Worm (Caenorhabditis elegans) whole organism, L4 larva: ENCODE data around the gene C26H9A.4.

Source experiments
- D1046.2 ChIP-seq: fragments of 200-800 bp; sonication (Bioruptor generic); IDR thresholded peaks from 2 replicates; pipeline ENCODE4 v1.3.6; 2022; ENCODE audit warnings: missing genetic modification characterization, missing compliant biosample characterization
- F10B5.3 ChIP-seq: sonication (generic microtip); optimal IDR thresholded peaks from 2 replicates; lab custom pipeline; 2016; ENCODE audit warnings: mild to moderate bottlenecking, missing genetic modification characterization, missing compliant biosample characterization
- F26F4.8 ChIP-seq: fragments of 200-800 bp; sonication (Bioruptor generic); conservative IDR thresholded peaks from 2 replicates; pipeline ENCODE4 v1.3.6; 2022; ENCODE audit warnings: missing genetic modification characterization, missing compliant biosample characterization
- T20F7.1 ChIP-seq: fragments of 200-800 bp; sonication (Bioruptor generic); optimal IDR thresholded peaks from 2 replicates; lab custom pipeline; 2018; ENCODE audit warnings: mild to moderate bottlenecking, missing genetic modification characterization, missing compliant biosample characterization
- T26A8.4 ChIP-seq: fragments of 200-800 bp; sonication (Bioruptor generic); IDR thresholded peaks from 2 replicates; pipeline ENCODE4 v1.3.6; 2022; ENCODE audit warnings: missing genetic modification characterization, missing compliant biosample characterization
- aha-1 ChIP-seq: fragments of 150-350 bp; peaks from one replicate; lab custom pipeline; 2014; ENCODE audit warnings: missing biosample characterization, missing genetic modification characterization
- arid-1 ChIP-seq: fragments of 200-800 bp; sonication (Bioruptor generic); conservative IDR thresholded peaks from 2 replicates; pipeline ENCODE4 v1.3.6; 2022; ENCODE audit warnings: missing genetic modification reagents, missing genetic modification characterization, missing compliant biosample characterization
- ceh-28 ChIP-seq: fragments of 150-350 bp; optimal IDR thresholded peaks from 2 replicates; lab custom pipeline; 2014; ENCODE audit warnings: missing biosample characterization, missing genetic modification reagents, missing genetic modification characterization
- ceh-62 ChIP-seq: sonication (generic microtip); optimal IDR thresholded peaks from 2 replicates; lab custom pipeline; 2017; ENCODE audit warnings: missing biosample characterization, missing genetic modification characterization
- ceh-82 ChIP-seq: sonication (generic microtip); optimal IDR thresholded peaks from 2 replicates; lab custom pipeline; 2017; ENCODE audit warnings: missing biosample characterization, missing genetic modification characterization
- daf-19 ChIP-seq: fragments of 200-800 bp; sonication (Bioruptor generic); conservative IDR thresholded peaks from 2 replicates; pipeline ENCODE4 v1.3.6; 2022; ENCODE audit warnings: missing genetic modification characterization, missing compliant biosample characterization
- daf-8 ChIP-seq: fragments of 200-800 bp; sonication (Bioruptor generic); IDR thresholded peaks from 2 replicates; pipeline ENCODE4 v1.3.6; 2022; ENCODE audit warnings: missing genetic modification characterization, missing compliant biosample characterization
- dmd-8 ChIP-seq: fragments of 200-800 bp; sonication (Bioruptor generic); IDR thresholded peaks from 2 replicates; pipeline ENCODE4 v1.3.6; 2022; ENCODE audit warnings: missing genetic modification characterization, missing compliant biosample characterization
- dpl-1 ChIP-seq: fragments of 150-350 bp; optimal IDR thresholded peaks from 2 replicates; lab custom pipeline; 2014; ENCODE audit warnings: missing biosample characterization, missing genetic modification reagents, missing genetic modification characterization
- egl-43 ChIP-seq: fragments of 200-800 bp; sonication (Bioruptor generic); IDR thresholded peaks from 2 replicates; pipeline ENCODE4 v1.3.6; 2022; ENCODE audit warnings: missing genetic modification reagents, missing genetic modification characterization, missing compliant biosample characterization
- hlh-11 ChIP-seq: fragments of 200-800 bp; sonication (Bioruptor generic); optimal IDR thresholded peaks from 2 replicates; lab custom pipeline; 2018; ENCODE audit warnings: mild to moderate bottlenecking, missing genetic modification characterization, missing compliant biosample characterization
- lin-1 ChIP-seq: fragments of 200-800 bp; sonication (Bioruptor generic); IDR thresholded peaks from 2 replicates; pipeline ENCODE4 v1.3.6; 2022; ENCODE audit warnings: missing genetic modification reagents, missing genetic modification characterization, missing compliant biosample characterization
- lin-13 ChIP-seq: fragments of 150-350 bp; optimal IDR thresholded peaks from 2 replicates; lab custom pipeline; 2014; ENCODE audit warnings: missing biosample characterization, missing genetic modification reagents, missing genetic modification characterization
- lin-15B ChIP-seq: fragments of 150-350 bp; sonication (generic microtip); optimal IDR thresholded peaks from 3 replicates; lab custom pipeline; 2014; ENCODE audit warnings: missing biosample characterization, missing genetic modification characterization
- lin-29 ChIP-seq: fragments of 200-800 bp; sonication (Bioruptor generic); IDR thresholded peaks from 2 replicates; pipeline ENCODE4 v1.3.6; 2022; ENCODE audit warnings: missing genetic modification reagents, missing genetic modification characterization, missing compliant biosample characterization
- lin-38 ChIP-seq: fragments of 200-800 bp; sonication (Bioruptor generic); IDR thresholded peaks from 2 replicates; pipeline ENCODE4 v1.3.6; 2022; ENCODE audit warnings: missing genetic modification reagents, missing genetic modification characterization, missing compliant biosample characterization
- madf-5 ChIP-seq, 2 experiments: fragments of 200-800 bp; sonication (Bioruptor generic); IDR thresholded peaks; 2 replicates each; pipeline ENCODE4 v1.3.6; 2022; ENCODE audit warnings: missing compliant biosample characterization in 2 of 2, missing genetic modification characterization in 2 of 2
- mdt-29 ChIP-seq: fragments of 200-800 bp; sonication (Bioruptor generic); IDR thresholded peaks from 2 replicates; pipeline ENCODE4 v1.3.6; 2022; ENCODE audit warnings: missing genetic modification reagents, missing genetic modification characterization, missing compliant biosample characterization
- mep-1 ChIP-seq: fragments of 150-350 bp; sonication (generic microtip); optimal IDR thresholded peaks from 3 replicates; lab custom pipeline; 2014; ENCODE audit warnings: missing biosample characterization, missing genetic modification characterization
- mes-2 ChIP-seq: sonication (generic microtip); optimal IDR thresholded peaks from 2 replicates; lab custom pipeline; 2016; ENCODE audit warnings: missing genotype, mild to moderate bottlenecking, missing genetic modification characterization, missing compliant biosample characterization; ENCODE audit not compliant: poor library complexity, severe bottlenecking
- mxl-2 ChIP-seq: fragments of 200-800 bp; sonication (Bioruptor generic); conservative IDR thresholded peaks from 2 replicates; pipeline ENCODE4 v1.3.6; 2022; ENCODE audit warnings: missing genetic modification reagents, missing genetic modification characterization, missing compliant biosample characterization
- nhr-10 ChIP-seq: fragments of 150-350 bp; optimal IDR thresholded peaks from 2 replicates; lab custom pipeline; 2014; ENCODE audit warnings: missing biosample characterization, missing genetic modification characterization
- nhr-102 ChIP-seq: sonication (generic microtip); optimal IDR thresholded peaks from 2 replicates; lab custom pipeline; 2016; ENCODE audit warnings: mild to moderate bottlenecking, missing genetic modification characterization, moderate library complexity, missing compliant biosample characterization
- nhr-11 ChIP-seq: fragments of 150-350 bp; optimal IDR thresholded peaks from 2 replicates; lab custom pipeline; 2014; ENCODE audit warnings: missing biosample characterization, missing genetic modification characterization
- nhr-111 ChIP-seq: fragments of 200-800 bp; sonication (Bioruptor generic); optimal IDR thresholded peaks from 2 replicates; lab custom pipeline; 2018; ENCODE audit warnings: mild to moderate bottlenecking, missing genetic modification characterization, missing compliant biosample characterization
- nhr-237 ChIP-seq: sonication (generic microtip); optimal IDR thresholded peaks from 2 replicates; lab custom pipeline; 2017; ENCODE audit warnings: missing biosample characterization, missing genetic modification characterization
- nhr-28 ChIP-seq: fragments of 150-350 bp; optimal IDR thresholded peaks from 2 replicates; lab custom pipeline; 2014; ENCODE audit warnings: missing biosample characterization, missing genetic modification characterization
- nhr-48 ChIP-seq: sonication (generic microtip); optimal IDR thresholded peaks from 2 replicates; lab custom pipeline; 2016; ENCODE audit warnings: mild to moderate bottlenecking, missing genetic modification characterization, missing compliant biosample characterization
- nhr-6 ChIP-seq: fragments of 150-350 bp; optimal IDR thresholded peaks from 2 replicates; lab custom pipeline; 2014; ENCODE audit warnings: missing biosample characterization, missing genetic modification characterization
- rbr-2 ChIP-seq: sonication (generic microtip); optimal IDR thresholded peaks from 2 replicates; lab custom pipeline; 2016; ENCODE audit warnings: missing genotype, missing genetic modification characterization, missing compliant biosample characterization
- sdz-12 ChIP-seq: fragments of 200-800 bp; sonication (Bioruptor generic); optimal IDR thresholded peaks from 2 replicates; lab custom pipeline; 2018; ENCODE audit warnings: mild to moderate bottlenecking, missing genetic modification characterization, missing compliant biosample characterization
- set-16 ChIP-seq: fragments of 200-800 bp; sonication (Bioruptor generic); IDR thresholded peaks from 2 replicates; pipeline ENCODE4 v1.3.6; 2022; ENCODE audit warnings: missing genetic modification reagents, missing genetic modification characterization, missing compliant biosample characterization
- snpc-1.2 ChIP-seq: fragments of 200-800 bp; sonication (Bioruptor generic); IDR thresholded peaks from 2 replicates; pipeline ENCODE4 v1.3.6; 2022; ENCODE audit warnings: missing genetic modification reagents, missing genetic modification characterization, missing compliant biosample characterization
- spr-1 ChIP-seq: sonication (generic microtip); optimal IDR thresholded peaks from 2 replicates; lab custom pipeline; 2016; ENCODE audit warnings: mild to moderate bottlenecking, missing genetic modification characterization, missing compliant biosample characterization
- spr-3 ChIP-seq: fragments of 200-800 bp; sonication (Bioruptor generic); optimal IDR thresholded peaks from 2 replicates; lab custom pipeline; 2018; ENCODE audit warnings: mild to moderate bottlenecking, missing genetic modification characterization, missing compliant biosample characterization
- unc-130 ChIP-seq: sonication (generic microtip); optimal IDR thresholded peaks from 2 replicates; lab custom pipeline; 2016; ENCODE audit warnings: missing genetic modification reagents, missing genetic modification characterization, missing compliant biosample characterization
- unc-39 ChIP-seq: sonication (generic microtip); optimal IDR thresholded peaks from 2 replicates; lab custom pipeline; 2017; ENCODE audit warnings: missing biosample characterization, missing genetic modification characterization
- unc-62 ChIP-seq, 3 experiments: fragments of 150-350 bp in 1 of 3; sonication (generic microtip); optimal IDR thresholded peaks in 2 of 3; peaks in 1 of 3; 1 replicate in 1 of 3; 2 replicates in 2 of 3; lab custom pipeline; 2014 to 2017; ENCODE audit warnings: missing biosample characterization in 3 of 3, missing genetic modification characterization in 3 of 3, missing genetic modification reagents in 3 of 3, missing genotype in 1 of 3
- vab-7 ChIP-seq: fragments of 200-800 bp; sonication (Bioruptor generic); IDR thresholded peaks from 2 replicates; pipeline ENCODE4 v1.3.6; 2022; ENCODE audit warnings: missing genetic modification reagents, missing genetic modification characterization, missing compliant biosample characterization

The C26H9A.4 gene

DNA sequence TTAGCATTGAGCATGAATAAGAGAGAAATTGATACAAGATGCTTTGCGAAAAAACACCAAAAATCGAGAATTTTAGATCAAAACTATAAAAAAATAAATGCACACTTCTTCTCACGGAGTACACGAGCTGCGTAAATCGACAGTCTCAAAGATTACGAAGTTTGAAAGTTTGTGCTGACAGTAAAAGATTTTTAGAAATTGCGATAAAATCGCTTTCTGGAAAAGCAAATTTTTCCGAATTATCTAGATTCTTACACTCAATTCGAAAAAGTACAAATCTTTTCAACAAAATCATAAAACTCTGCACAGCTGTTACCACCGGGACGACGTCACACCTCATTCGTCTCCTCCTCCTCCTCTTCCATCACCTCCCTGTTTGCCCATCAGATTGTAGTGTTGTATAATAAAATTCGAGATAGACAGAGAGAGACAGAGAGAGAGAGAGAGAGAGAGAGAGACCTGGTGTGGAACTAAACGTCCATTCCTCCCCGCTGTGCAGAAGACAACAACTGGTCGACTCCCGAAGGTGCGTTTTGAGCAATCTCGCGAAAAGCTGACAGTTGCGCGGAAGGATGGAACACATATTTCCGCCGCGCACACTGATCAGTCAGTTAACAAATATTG is 38.0 kb upstream of the C26H9A.4 start:
- TF ChIP-seq mxl-2 (GFP tag; lab: Robert Waterston, UW) (no peak), nhr-28 (tag; lab: Kevin White, UChicago) (no peak), nhr-10 (tag; lab: Kevin White, UChicago) (no peak), mdt-29 (GFP tag; lab: Robert Waterston, UW) (no peak), dmd-8 (GFP tag; lab: Robert Waterston, UW) (no peak), ceh-62 (tag; lab: Kevin White, UChicago) (no peak), dpl-1 (no peak), D1046.2 (GFP tag; lab: Robert Waterston, UW) (no peak), lin-15B (no peak), unc-62 (GFP tag; optimal IDR thresholded peaks at IDR 0.05 in 1 of 2; lab: Kevin White, UChicago) (peak in 1 of 2 experiments; percentile 94), unc-62 (tag; optimal IDR thresholded peaks at IDR 0.05; lab: Kevin White, UChicago) (no peak), hlh-11 (tag; lab: Kevin White, UChicago) (peak; percentile 14), nhr-102 (tag; lab: Kevin White, UChicago) (no peak), sdz-12 (GFP tag; lab: Kevin White, UChicago) (no peak), vab-7 (GFP tag; lab: Robert Waterston, UW) (no peak), nhr-48 (no peak), rbr-2 (no peak), nhr-11 (peak; percentile 5), T20F7.1 (GFP tag; lab: Kevin White, UChicago) (no peak), mes-2 (tag; lab: Kevin White, UChicago) (no peak), lin-1 (GFP tag; lab: Robert Waterston, UW) (no peak), spr-3 (GFP tag; lab: Kevin White, UChicago) (no peak), ceh-82 (no peak), arid-1 (GFP tag; lab: Robert Waterston, UW) (no peak), nhr-237 (no peak), set-16 (GFP tag; lab: Robert Waterston, UW) (peak; percentile 26; the same call in 1 of the 2 replicates), spr-1 (tag; lab: Kevin White, UChicago) (no peak), F26F4.8 (GFP tag; lab: Robert Waterston, UW) (no peak), egl-43 (GFP tag; lab: Robert Waterston, UW) (no peak), daf-19 (GFP tag; lab: Robert Waterston, UW) (no peak), lin-29 (no peak), lin-13 (GFP tag; lab: Kevin White, UChicago) (no peak)

DNA sequence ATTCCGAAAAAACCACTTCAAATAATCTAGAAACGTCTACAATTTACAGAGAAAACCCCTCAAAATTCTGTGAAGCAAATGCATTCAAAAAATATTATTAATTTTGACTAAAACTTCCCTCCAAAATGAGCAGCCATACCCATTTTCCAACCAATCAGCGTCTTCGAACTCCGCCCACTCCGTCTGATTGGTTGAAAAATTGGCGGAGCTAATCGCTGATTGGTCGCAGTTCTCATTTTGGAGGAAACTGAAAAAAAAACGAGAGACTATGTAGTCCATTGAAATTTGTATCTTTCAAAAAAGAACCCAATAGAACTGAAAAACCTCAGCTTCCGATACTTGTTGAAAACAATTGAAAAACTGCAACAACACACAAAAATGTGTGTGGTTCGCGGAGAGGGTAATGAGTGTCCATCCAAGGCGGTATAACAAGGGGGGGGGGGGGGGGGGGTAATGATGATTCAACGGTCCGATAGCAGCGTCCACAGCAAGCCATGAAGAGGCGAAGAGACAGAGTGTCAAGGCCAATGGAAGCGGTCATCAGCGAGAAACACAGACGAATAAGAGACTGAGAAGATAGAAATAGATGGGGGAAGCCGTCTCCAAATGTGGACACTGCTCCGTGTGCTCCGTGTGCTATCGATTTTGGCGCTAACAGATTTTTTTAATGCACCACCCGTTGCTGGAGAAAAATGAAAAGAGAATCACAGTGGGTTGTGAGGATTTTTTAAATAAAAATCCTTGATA is 36.1 kb upstream of the C26H9A.4 start:
- TF ChIP-seq hlh-11 (tag; lab: Kevin White, UChicago) (peak; percentile 4), dmd-8 (GFP tag; lab: Robert Waterston, UW) (no peak), mep-1 (tag; lab: Kevin White, UChicago) (peak; percentile 5), nhr-6 (tag; lab: Kevin White, UChicago) (peak; percentile 9), set-16 (GFP tag; lab: Robert Waterston, UW) (peak; percentile 31; the same call in 1 of the 2 replicates), nhr-102 (tag; lab: Kevin White, UChicago) (no peak)

DNA sequence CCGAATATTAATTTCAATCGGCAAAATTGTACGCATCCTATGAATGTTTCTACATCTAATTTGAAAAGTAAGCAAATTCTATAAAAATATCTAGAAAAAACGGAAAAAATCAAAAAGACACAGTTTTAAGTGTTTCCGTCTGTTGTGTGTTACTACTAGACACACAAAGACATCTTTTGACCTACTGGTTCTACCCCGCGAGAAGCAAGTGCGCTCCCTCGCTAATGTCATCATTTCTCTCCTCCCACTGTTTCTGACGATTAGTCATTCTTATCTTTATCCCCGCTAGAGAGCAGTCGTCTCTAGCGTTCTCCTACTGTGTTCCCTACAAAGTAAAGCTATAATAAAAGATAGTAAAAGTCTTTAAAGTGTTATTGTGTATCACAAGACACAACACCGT is 35.3 kb upstream of the C26H9A.4 start:
- TF ChIP-seq dmd-8 (GFP tag; lab: Robert Waterston, UW): no peak
- TF ChIP-seq ceh-28 (tag; lab: Kevin White, UChicago): no peak
- TF ChIP-seq unc-39 (tag; lab: Kevin White, UChicago): no peak
- no peak for TF ChIP-seq nhr-111 (GFP tag; lab: Kevin White, UChicago)
- no peak for TF ChIP-seq T26A8.4 (GFP tag; lab: Robert Waterston, UW)
- TF ChIP-seq unc-130: no peak
- TF ChIP-seq nhr-102 (tag; lab: Kevin White, UChicago): no peak
- TF ChIP-seq lin-38 (GFP tag; lab: Robert Waterston, UW): peak; percentile 54
- TF ChIP-seq T20F7.1 (GFP tag; lab: Kevin White, UChicago): no peak
- TF ChIP-seq snpc-1.2 (GFP tag; lab: Robert Waterston, UW): no peak
- no peak for TF ChIP-seq lin-15B
- TF ChIP-seq madf-5 (GFP tag; IDR thresholded peaks at IDR 0.05; lab: Robert Waterston, UW): no peak
- no peak for TF ChIP-seq F10B5.3 (tag; lab: Kevin White, UChicago)
- TF ChIP-seq aha-1 (tag; lab: Kevin White, UChicago): peak; percentile 14
- no peak for TF ChIP-seq daf-8 (GFP tag; lab: Robert Waterston, UW)
